Worm (Caenorhabditis elegans) whole organism, L4 larva: Measurements from ENCODE around the gene ent-2.

Experiments used
- D1046.2 ChIP-seq: fragments of 200-800 bp; sonication (Bioruptor generic); IDR thresholded peaks from 2 replicates; pipeline ENCODE4 v1.3.6; 2022; ENCODE audit warnings: missing genetic modification characterization, missing compliant biosample characterization
- F44E2.7 ChIP-seq: fragments of 200-800 bp; sonication (Bioruptor generic); IDR thresholded peaks from 2 replicates; pipeline ENCODE4 v2.1.2; 2022; ENCODE audit warnings: missing genetic modification characterization, missing compliant biosample characterization
- F49E8.2 ChIP-seq: sonication (generic microtip); optimal IDR thresholded peaks from 2 replicates; lab custom pipeline; 2016; ENCODE audit warnings: missing compliant biosample characterization, mild to moderate bottlenecking, missing genetic modification characterization, borderline replicate concordance
- aha-1 ChIP-seq: fragments of 150-350 bp; peaks from one replicate; lab custom pipeline; 2014; ENCODE audit warnings: missing biosample characterization, missing genetic modification characterization
- attf-4 ChIP-seq: sonication (generic microtip); optimal IDR thresholded peaks from 3 replicates; lab custom pipeline; 2017; ENCODE audit warnings: missing biosample characterization, missing genetic modification characterization
- cey-2 ChIP-seq: sonication (generic microtip); optimal IDR thresholded peaks from 3 replicates; lab custom pipeline; 2017; ENCODE audit warnings: missing genetic modification characterization, mild to moderate bottlenecking, missing compliant biosample characterization, antibody characterized with exemption, borderline replicate concordance; ENCODE audit not compliant: insufficient read depth
- ctbp-1 ChIP-seq: fragments of 200-800 bp; sonication (Bioruptor generic); IDR thresholded peaks from 2 replicates; pipeline ENCODE4 v1.3.6; 2022; ENCODE audit warnings: missing genetic modification reagents, missing genetic modification characterization, missing compliant biosample characterization
- daf-16 ChIP-seq, 3 experiments: sonication (generic microtip); optimal IDR thresholded peaks; 2 replicates each; lab custom pipeline; 2016 to 2017; ENCODE audit warnings: missing genetic modification characterization in 3 of 3, missing genetic modification reagents in 3 of 3, mild to moderate bottlenecking in 2 of 3, missing compliant biosample characterization in 2 of 3, missing biosample characterization in 1 of 3, moderate library complexity in 1 of 3
- dmd-6 ChIP-seq: fragments of 200-800 bp; sonication (Bioruptor generic); IDR thresholded peaks from 2 replicates; pipeline ENCODE4 v1.3.6; 2022; ENCODE audit warnings: missing genetic modification reagents, missing genetic modification characterization, missing compliant biosample characterization
- dmd-8 ChIP-seq: fragments of 200-800 bp; sonication (Bioruptor generic); IDR thresholded peaks from 2 replicates; pipeline ENCODE4 v1.3.6; 2022; ENCODE audit warnings: missing genetic modification characterization, missing compliant biosample characterization
- dve-1 ChIP-seq: sonication (generic microtip); optimal IDR thresholded peaks from 2 replicates; lab custom pipeline; 2017; ENCODE audit warnings: antibody characterized with exemption, mild to moderate bottlenecking, missing genetic modification characterization, missing compliant biosample characterization; ENCODE audit not compliant: insufficient read depth
- egl-43 ChIP-seq: fragments of 200-800 bp; sonication (Bioruptor generic); IDR thresholded peaks from 2 replicates; pipeline ENCODE4 v1.3.6; 2022; ENCODE audit warnings: missing genetic modification reagents, missing genetic modification characterization, missing compliant biosample characterization
- hlh-11 ChIP-seq: fragments of 200-800 bp; sonication (Bioruptor generic); optimal IDR thresholded peaks from 2 replicates; lab custom pipeline; 2018; ENCODE audit warnings: mild to moderate bottlenecking, missing genetic modification characterization, missing compliant biosample characterization
- hlh-30 ChIP-seq: sonication (generic microtip); optimal IDR thresholded peaks from 2 replicates; lab custom pipeline; 2017; ENCODE audit warnings: antibody characterized with exemption, mild to moderate bottlenecking, missing genetic modification characterization, missing compliant biosample characterization; ENCODE audit not compliant: insufficient read depth
- hmg-1.1 ChIP-seq: fragments of 200-800 bp; sonication (Bioruptor generic); IDR thresholded peaks from 2 replicates; pipeline ENCODE4 v1.3.6; 2022; ENCODE audit warnings: missing genetic modification reagents, missing genetic modification characterization, missing compliant biosample characterization
- lin-13 ChIP-seq: fragments of 150-350 bp; optimal IDR thresholded peaks from 2 replicates; lab custom pipeline; 2014; ENCODE audit warnings: missing biosample characterization, missing genetic modification reagents, missing genetic modification characterization
- lin-38 ChIP-seq: fragments of 200-800 bp; sonication (Bioruptor generic); IDR thresholded peaks from 2 replicates; pipeline ENCODE4 v1.3.6; 2022; ENCODE audit warnings: missing genetic modification reagents, missing genetic modification characterization, missing compliant biosample characterization
- madf-9 ChIP-seq: fragments of 200-800 bp; sonication (Bioruptor generic); conservative IDR thresholded peaks from 2 replicates; pipeline ENCODE4 v1.3.6; 2022; ENCODE audit warnings: missing genetic modification reagents, missing genetic modification characterization, missing compliant biosample characterization
- mdl-1 ChIP-seq, 2 experiments: fragments of 150-350 bp in 1 of 2; sonication (generic microtip) in 1 of 2; optimal IDR thresholded peaks; 2 replicates each; lab custom pipeline; 2014 to 2017; ENCODE audit warnings: missing biosample characterization in 2 of 2, missing genetic modification characterization in 2 of 2
- mdt-29 ChIP-seq: fragments of 200-800 bp; sonication (Bioruptor generic); IDR thresholded peaks from 2 replicates; pipeline ENCODE4 v1.3.6; 2022; ENCODE audit warnings: missing genetic modification reagents, missing genetic modification characterization, missing compliant biosample characterization
- mes-2 ChIP-seq: sonication (generic microtip); optimal IDR thresholded peaks from 2 replicates; lab custom pipeline; 2016; ENCODE audit warnings: missing genotype, mild to moderate bottlenecking, missing genetic modification characterization, missing compliant biosample characterization; ENCODE audit not compliant: poor library complexity, severe bottlenecking
- nhr-10 ChIP-seq: fragments of 150-350 bp; optimal IDR thresholded peaks from 2 replicates; lab custom pipeline; 2014; ENCODE audit warnings: missing biosample characterization, missing genetic modification characterization
- nhr-11 ChIP-seq: fragments of 150-350 bp; optimal IDR thresholded peaks from 2 replicates; lab custom pipeline; 2014; ENCODE audit warnings: missing biosample characterization, missing genetic modification characterization
- nhr-111 ChIP-seq: fragments of 200-800 bp; sonication (Bioruptor generic); optimal IDR thresholded peaks from 2 replicates; lab custom pipeline; 2018; ENCODE audit warnings: mild to moderate bottlenecking, missing genetic modification characterization, missing compliant biosample characterization
- nhr-25 ChIP-seq: sonication (generic microtip); optimal IDR thresholded peaks from 2 replicates; lab custom pipeline; 2017; ENCODE audit warnings: missing genetic modification characterization, mild to moderate bottlenecking, missing compliant biosample characterization, antibody characterized with exemption, moderate library complexity, borderline replicate concordance; ENCODE audit not compliant: insufficient read depth
- nhr-28 ChIP-seq: fragments of 150-350 bp; optimal IDR thresholded peaks from 2 replicates; lab custom pipeline; 2014; ENCODE audit warnings: missing biosample characterization, missing genetic modification characterization
- nhr-42 ChIP-seq: fragments of 200-800 bp; sonication (Bioruptor generic); IDR thresholded peaks from 2 replicates; pipeline ENCODE4 v1.3.6; 2022; ENCODE audit warnings: missing genetic modification characterization, missing compliant biosample characterization
- pha-4 ChIP-seq, 2 experiments: fragments of 150-350 bp in 1 of 2; fragments of 200-800 bp in 1 of 2; sonication (Bioruptor generic) in 1 of 2; IDR thresholded peaks in 1 of 2; optimal IDR thresholded peaks in 1 of 2; 2 replicates each; pipeline versions ENCODE4 v1.3.6 to Lab custom; 2014 to 2022; ENCODE audit warnings: missing genetic modification characterization in 2 of 2, missing genetic modification reagents in 2 of 2, missing biosample characterization in 1 of 2, missing compliant biosample characterization in 1 of 2
- saeg-2 ChIP-seq: fragments of 200-800 bp; sonication (Bioruptor generic); IDR thresholded peaks from 2 replicates; pipeline ENCODE4 v1.3.6; 2022; ENCODE audit warnings: missing genetic modification reagents, missing genetic modification characterization, missing compliant biosample characterization
- sdz-12 ChIP-seq: fragments of 200-800 bp; sonication (Bioruptor generic); optimal IDR thresholded peaks from 2 replicates; lab custom pipeline; 2018; ENCODE audit warnings: mild to moderate bottlenecking, missing genetic modification characterization, missing compliant biosample characterization
- skn-1 ChIP-seq: fragments of 150-350 bp; optimal IDR thresholded peaks from 2 replicates; lab custom pipeline; 2014; ENCODE audit warnings: missing biosample characterization, missing genetic modification characterization
- snpc-1.2 ChIP-seq: fragments of 200-800 bp; sonication (Bioruptor generic); IDR thresholded peaks from 2 replicates; pipeline ENCODE4 v1.3.6; 2022; ENCODE audit warnings: missing genetic modification reagents, missing genetic modification characterization, missing compliant biosample characterization
- unc-39 ChIP-seq: sonication (generic microtip); optimal IDR thresholded peaks from 2 replicates; lab custom pipeline; 2017; ENCODE audit warnings: missing biosample characterization, missing genetic modification characterization
- unc-62 ChIP-seq, 3 experiments: fragments of 150-350 bp in 1 of 3; sonication (generic microtip); optimal IDR thresholded peaks in 2 of 3; peaks in 1 of 3; 1 replicate in 1 of 3; 2 replicates in 2 of 3; lab custom pipeline; 2014 to 2017; ENCODE audit warnings: missing biosample characterization in 3 of 3, missing genetic modification characterization in 3 of 3, missing genetic modification reagents in 3 of 3, missing genotype in 1 of 3
- vab-7 ChIP-seq: fragments of 200-800 bp; sonication (Bioruptor generic); IDR thresholded peaks from 2 replicates; pipeline ENCODE4 v1.3.6; 2022; ENCODE audit warnings: missing genetic modification reagents, missing genetic modification characterization, missing compliant biosample characterization
- zag-1 ChIP-seq: fragments of 150-350 bp; optimal IDR thresholded peaks from 2 replicates; lab custom pipeline; 2014; ENCODE audit warnings: missing biosample characterization, missing genetic modification characterization
- zip-11 ChIP-seq: fragments of 200-800 bp; sonication (Bioruptor generic); IDR thresholded peaks from 2 replicates; pipeline ENCODE4 v1.3.6; 2022; ENCODE audit warnings: missing genetic modification characterization, missing compliant biosample characterization
- zip-2 ChIP-seq: fragments of 150-350 bp; optimal IDR thresholded peaks from 2 replicates; lab custom pipeline; 2014; ENCODE audit warnings: missing biosample characterization, missing genetic modification characterization

The ent-2 gene

ce11 chrX:15626119-15626850 is 25.4 kb downstream of the ent-2 start:
- TF ChIP-seq D1046.2 (GFP tag; lab: Robert Waterston, UW) (no peak), aha-1 (tag; lab: Kevin White, UChicago) (peak; percentile 88), cey-2 (tag; lab: Kevin White, UChicago) (no peak), mdl-1 (tag; optimal IDR thresholded peaks at IDR 0.05; lab: Kevin White, UChicago) (peak in 1 of 2 experiments; percentile 14), unc-62 (GFP tag; optimal IDR thresholded peaks at IDR 0.05 in 1 of 2; lab: Kevin White, UChicago) (peak in 1 of 2 experiments; percentile 97), unc-62 (tag; optimal IDR thresholded peaks at IDR 0.05; lab: Kevin White, UChicago) (no peak), dmd-6 (peak; percentile 27; the same call in 1 of the 2 replicates), nhr-28 (tag; lab: Kevin White, UChicago) (peak; percentile 46), hlh-30 (tag; lab: Kevin White, UChicago) (peak; percentile 4), zip-2 (tag; lab: Kevin White, UChicago) (no peak), nhr-10 (tag; lab: Kevin White, UChicago) (no peak)

DNA sequence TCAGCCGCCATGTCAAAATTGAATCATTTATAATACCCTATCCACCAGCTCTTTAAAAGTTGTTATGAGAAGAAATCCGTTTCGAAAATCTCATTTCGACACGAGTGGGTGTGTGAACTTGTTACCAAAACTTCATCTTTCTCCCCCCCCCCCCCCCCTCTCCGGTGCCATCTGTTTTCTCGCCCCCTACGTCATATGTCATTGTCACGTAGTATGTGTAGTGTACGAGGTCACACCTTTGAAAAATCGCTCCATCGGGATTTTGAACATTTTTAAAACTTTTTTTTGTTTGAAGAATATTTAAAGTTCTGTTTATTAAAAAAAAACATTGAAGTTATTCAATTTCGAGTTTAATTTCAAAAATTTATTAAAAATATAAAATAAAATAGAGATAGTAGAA is 26.9 kb downstream of the ent-2 start:
- TF ChIP-seq hlh-30 (tag; lab: Kevin White, UChicago) (peak; percentile 54), hlh-11 (tag; lab: Kevin White, UChicago) (peak; percentile 30), nhr-28 (tag; lab: Kevin White, UChicago) (peak; percentile 24), vab-7 (no peak), skn-1 (tag; lab: Kevin White, UChicago) (no peak)
- TF ChIP-seq, all 104 proteins: peak for 3

- no peak for TF ChIP-seq mdt-29
- peak; percentile 95 for TF ChIP-seq aha-1 (tag; lab: Kevin White, UChicago)
- no peak for TF ChIP-seq hmg-1.1 (GFP tag; lab: Robert Waterston, UW)
- no peak for TF ChIP-seq madf-9 (GFP tag; lab: Robert Waterston, UW)
- no peak for TF ChIP-seq nhr-111 (GFP tag; lab: Kevin White, UChicago)
- no peak for TF ChIP-seq ctbp-1 (GFP tag; lab: Robert Waterston, UW)
Measured at ce11 chrX:15628945-15629344, 28.1 kb downstream of the ent-2 start.

ce11 chrX:15629615-15630014 is 28.7 kb downstream of the ent-2 start:
- TF ChIP-seq nhr-28 (tag; lab: Kevin White, UChicago) (peak; percentile 58), dmd-6 (peak; percentile 57), zip-11 (no peak), D1046.2 (GFP tag; lab: Robert Waterston, UW) (no peak), F44E2.7 (GFP tag; lab: Robert Waterston, UW) (no peak), hlh-11 (tag; lab: Kevin White, UChicago) (peak; percentile 32), daf-16 (GFP tag; optimal IDR thresholded peaks at IDR 0.05; lab: Kevin White, UChicago) (no peak), daf-16 (tag; optimal IDR thresholded peaks at IDR 0.05; lab: Kevin White, UChicago) (peak; percentile 39), dmd-8 (GFP tag; lab: Robert Waterston, UW) (no peak), mes-2 (tag; lab: Kevin White, UChicago) (peak; percentile 8), dve-1 (peak; percentile 23), zag-1 (tag; lab: Kevin White, UChicago) (no peak), ctbp-1 (GFP tag; lab: Robert Waterston, UW) (0 out of 2 replicates have a peak, but pooled peaks have one; percentile 12), nhr-11 (tag; lab: Kevin White, UChicago) (no peak), pha-4 (GFP tag; IDR thresholded peaks at IDR 0.05; lab: Robert Waterston, UW) (no peak), pha-4 (tag; optimal IDR thresholded peaks at IDR 0.05; lab: Kevin White, UChicago) (no peak), attf-4 (tag; lab: Kevin White, UChicago) (no peak)

DNA sequence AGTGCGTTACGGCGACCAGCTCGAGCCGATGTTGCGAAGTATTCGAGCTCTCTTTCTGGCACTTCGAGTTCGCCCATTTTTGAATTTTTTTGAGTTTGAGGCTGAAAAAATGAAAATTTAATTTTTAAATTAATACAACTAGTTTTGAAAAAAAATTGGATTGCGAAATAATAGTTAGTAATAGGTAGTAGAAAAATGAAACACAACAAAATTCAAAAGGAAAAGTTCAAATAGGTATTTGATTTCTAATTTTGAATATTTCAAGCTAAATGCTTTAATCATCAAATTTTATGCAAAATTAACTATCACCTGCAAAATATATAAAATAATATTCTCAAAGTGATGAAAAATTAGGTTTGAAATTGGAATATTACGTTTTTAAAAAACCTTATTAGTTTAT is 29.5 kb downstream of the ent-2 start, which contains the start of gene K09E9.4:
Gene K09E9.4 (minus strand): TSS at position 101 of the 400 bp plus-strand sequence.
- TF ChIP-seq F49E8.2 (tag; lab: Kevin White, UChicago) (no peak), egl-43 (GFP tag; lab: Robert Waterston, UW) (no peak), snpc-1.2 (GFP tag; lab: Robert Waterston, UW) (no peak), sdz-12 (GFP tag; lab: Kevin White, UChicago) (no peak), D1046.2 (GFP tag; lab: Robert Waterston, UW) (no peak), lin-38 (GFP tag; lab: Robert Waterston, UW) (no peak), cey-2 (tag; lab: Kevin White, UChicago) (no peak), unc-39 (tag; lab: Kevin White, UChicago) (no peak), lin-13 (GFP tag; lab: Kevin White, UChicago) (no peak), nhr-42 (GFP tag; lab: Robert Waterston, UW) (no peak), hlh-11 (tag; lab: Kevin White, UChicago) (no peak), nhr-25 (tag; lab: Kevin White, UChicago) (no peak), attf-4 (tag; lab: Kevin White, UChicago) (no peak), dmd-6 (no peak), saeg-2 (GFP tag; lab: Robert Waterston, UW) (no peak)
